Worm (Caenorhabditis elegans) whole organism, young adult: Measurements from ENCODE around the gene dmsr-7.
A peak's percentile ranks its signal among the peaks of the same experiment; 100 is the strongest.

Experiments
- B0035.1 ChIP-seq: sonication (generic microtip); optimal IDR thresholded peaks from 2 replicates; lab custom pipeline; 2016; ENCODE audit warnings: missing genetic modification characterization, mild to moderate bottlenecking, missing compliant biosample characterization, missing genotype, missing genetic modification reagents
- B0336.3 ChIP-seq: fragments of 200-800 bp; sonication (Bioruptor generic); IDR thresholded peaks from 2 replicates; pipeline ENCODE4 v1.3.6; 2022; ENCODE audit warnings: missing genetic modification characterization, missing compliant biosample characterization
- C06A6.2 ChIP-seq: fragments of 200-800 bp; sonication (Bioruptor generic); conservative IDR thresholded peaks from 2 replicates; pipeline ENCODE4 v1.3.6; 2022; ENCODE audit warnings: missing genetic modification characterization, missing compliant biosample characterization
- F39B2.1 ChIP-seq: fragments of 200-800 bp; sonication (Bioruptor generic); IDR thresholded peaks from 2 replicates; pipeline ENCODE4 v1.3.6; 2022; ENCODE audit warnings: missing genetic modification reagents, missing genetic modification characterization, missing compliant biosample characterization
- K11D2.4 ChIP-seq: fragments of 200-800 bp; sonication (Bioruptor generic); IDR thresholded peaks from 2 replicates; pipeline ENCODE4 v1.3.6; 2022; ENCODE audit warnings: missing genetic modification reagents, missing genetic modification characterization, missing compliant biosample characterization
- K12H6.12 ChIP-seq: fragments of 200-800 bp; sonication (Bioruptor generic); optimal IDR thresholded peaks from 2 replicates; lab custom pipeline; 2018; ENCODE audit warnings: mild to moderate bottlenecking, missing genetic modification characterization, missing compliant biosample characterization
- T07F8.4 ChIP-seq: sonication (generic microtip); optimal IDR thresholded peaks from 2 replicates; lab custom pipeline; 2016; ENCODE audit warnings: mild to moderate bottlenecking, missing genetic modification characterization, moderate library complexity, missing compliant biosample characterization
- Y53F4B.3 ChIP-seq: fragments of 200-800 bp; sonication (Bioruptor generic); IDR thresholded peaks from 2 replicates; pipeline ENCODE4 v1.3.6; 2022; ENCODE audit warnings: missing genetic modification reagents, missing genetic modification characterization, missing compliant biosample characterization
- Y79H2A.3 ChIP-seq: fragments of 200-800 bp; sonication (Bioruptor generic); conservative IDR thresholded peaks from 2 replicates; pipeline ENCODE4 v1.3.6; 2022; ENCODE audit warnings: missing genetic modification reagents, missing genetic modification characterization, missing compliant biosample characterization
- ZK185.1 ChIP-seq: sonication (generic microtip); optimal IDR thresholded peaks from 2 replicates; lab custom pipeline; 2016; ENCODE audit warnings: mild to moderate bottlenecking, missing genetic modification characterization, missing compliant biosample characterization; ENCODE audit not compliant: poor library complexity, severe bottlenecking
- atf-7 ChIP-seq: sonication (generic microtip); optimal IDR thresholded peaks from 2 replicates; lab custom pipeline; 2017; ENCODE audit warnings: mild to moderate bottlenecking, missing genetic modification characterization, missing compliant biosample characterization
- attf-3 ChIP-seq: fragments of 200-800 bp; sonication (Bioruptor generic); conservative IDR thresholded peaks from 2 replicates; pipeline ENCODE4 v1.3.6; 2022; ENCODE audit warnings: missing genetic modification reagents, missing genetic modification characterization, missing compliant biosample characterization
- attf-6 ChIP-seq: fragments of 200-800 bp; sonication (Bioruptor generic); IDR thresholded peaks from 2 replicates; pipeline ENCODE4 v1.3.6; 2022; ENCODE audit warnings: missing genetic modification reagents, missing genetic modification characterization, missing compliant biosample characterization
- bed-2 ChIP-seq: fragments of 200-800 bp; sonication (Bioruptor generic); IDR thresholded peaks from 2 replicates; pipeline ENCODE4 v1.3.6; 2022; ENCODE audit warnings: missing genetic modification reagents, missing genetic modification characterization, missing compliant biosample characterization
- ccch-3 ChIP-seq: fragments of 200-800 bp; sonication (Bioruptor generic); optimal IDR thresholded peaks from 2 replicates; lab custom pipeline; 2018; ENCODE audit warnings: mild to moderate bottlenecking, missing genetic modification characterization, missing compliant biosample characterization
- cebp-1 ChIP-seq, 2 experiments: fragments of 200-800 bp in 1 of 2; sonication (Bioruptor generic) in 1 of 2; sonication (generic microtip) in 1 of 2; IDR thresholded peaks in 1 of 2; optimal IDR thresholded peaks in 1 of 2; 2 replicates each; pipeline versions ENCODE4 v1.3.6 to Lab custom; 2017 to 2022; ENCODE audit warnings: missing compliant biosample characterization in 2 of 2, missing genetic modification characterization in 2 of 2, mild to moderate bottlenecking in 1 of 2, missing genetic modification reagents in 1 of 2, moderate library complexity in 1 of 2
- chd-7 ChIP-seq: sonication (generic microtip); optimal IDR thresholded peaks from 2 replicates; lab custom pipeline; 2016; ENCODE audit warnings: mild to moderate bottlenecking, missing genetic modification characterization, moderate library complexity, missing compliant biosample characterization
- dox-1 ChIP-seq: fragments of 200-800 bp; sonication (Bioruptor generic); IDR thresholded peaks from 2 replicates; pipeline ENCODE4 v1.3.6; 2022; ENCODE audit warnings: missing genetic modification reagents, missing genetic modification characterization, missing compliant biosample characterization
- egl-18 ChIP-seq: fragments of 200-800 bp; sonication (Bioruptor generic); IDR thresholded peaks from 2 replicates; pipeline ENCODE4 v1.3.6; 2022; ENCODE audit warnings: missing genetic modification reagents, missing genetic modification characterization, missing compliant biosample characterization
- egl-44 ChIP-seq: fragments of 200-800 bp; sonication (Bioruptor generic); IDR thresholded peaks from 2 replicates; pipeline ENCODE4 v1.3.6; 2022; ENCODE audit warnings: missing genetic modification reagents, missing genetic modification characterization, missing compliant biosample characterization
- ekl-4 ChIP-seq: fragments of 200-800 bp; sonication (Bioruptor generic); IDR thresholded peaks from 2 replicates; pipeline ENCODE4 v1.3.6; 2022; ENCODE audit warnings: missing genetic modification reagents, missing genetic modification characterization, missing compliant biosample characterization
- gei-17 ChIP-seq: fragments of 200-800 bp; sonication (Bioruptor generic); optimal IDR thresholded peaks from 2 replicates; lab custom pipeline; 2018; ENCODE audit warnings: mild to moderate bottlenecking, missing genetic modification characterization, missing compliant biosample characterization
- him-1 ChIP-seq: sonication (generic microtip); optimal IDR thresholded peaks from 2 replicates; lab custom pipeline; 2016; ENCODE audit warnings: missing genotype, missing genetic modification reagents, missing genetic modification characterization, missing compliant biosample characterization
- hlh-12 ChIP-seq: sonication (generic microtip); optimal IDR thresholded peaks from 2 replicates; lab custom pipeline; 2016; ENCODE audit warnings: missing genetic modification characterization, missing compliant biosample characterization
- let-607 ChIP-seq, 2 experiments: fragments of 200-800 bp in 1 of 2; sonication (Bioruptor generic) in 1 of 2; sonication (generic microtip) in 1 of 2; optimal IDR thresholded peaks; 2 replicates each; lab custom pipeline; 2016 to 2018; ENCODE audit warnings: mild to moderate bottlenecking in 2 of 2, missing compliant biosample characterization in 2 of 2, missing genetic modification characterization in 2 of 2, moderate library complexity in 2 of 2, missing genotype in 1 of 2
- lin-26 ChIP-seq: fragments of 200-800 bp; sonication (Bioruptor generic); IDR thresholded peaks from 2 replicates; pipeline ENCODE4 v1.3.6; 2022; ENCODE audit warnings: missing genetic modification reagents, missing genetic modification characterization, missing compliant biosample characterization
- lin-40 ChIP-seq: sonication (generic microtip); optimal IDR thresholded peaks from 2 replicates; lab custom pipeline; 2016; ENCODE audit warnings: missing genetic modification characterization, mild to moderate bottlenecking, missing compliant biosample characterization, missing genotype, missing genetic modification reagents
- madf-3 ChIP-seq: fragments of 200-800 bp; sonication (Bioruptor generic); IDR thresholded peaks from 2 replicates; pipeline ENCODE4 v1.3.6; 2022; ENCODE audit warnings: missing genetic modification reagents, missing genetic modification characterization, missing compliant biosample characterization
- mes-4 ChIP-seq: sonication (generic microtip); optimal IDR thresholded peaks from 2 replicates; lab custom pipeline; 2016; ENCODE audit warnings: missing genotype, missing genetic modification characterization, missing compliant biosample characterization
- nfyb-1 ChIP-seq: fragments of 200-800 bp; sonication (Bioruptor generic); IDR thresholded peaks from 2 replicates; pipeline ENCODE4 v1.3.6; 2022; ENCODE audit warnings: missing genetic modification reagents, missing genetic modification characterization, missing compliant biosample characterization
- nhr-27 ChIP-seq: fragments of 200-800 bp; sonication (Bioruptor generic); optimal IDR thresholded peaks from 2 replicates; lab custom pipeline; 2018; ENCODE audit warnings: mild to moderate bottlenecking, missing genetic modification characterization, moderate library complexity, missing compliant biosample characterization
- nhr-90 ChIP-seq: sonication (generic microtip); optimal IDR thresholded peaks from 2 replicates; lab custom pipeline; 2016; ENCODE audit warnings: missing genotype, mild to moderate bottlenecking, missing genetic modification characterization, missing compliant biosample characterization
- repo-1 ChIP-seq: sonication (generic microtip); optimal IDR thresholded peaks from 2 replicates; lab custom pipeline; 2017; ENCODE audit warnings: mild to moderate bottlenecking, missing genetic modification characterization, missing compliant biosample characterization
- rpc-1 ChIP-seq, 2 experiments: fragments of 150-350 bp in 1 of 2; sonication (generic microtip) in 1 of 2; optimal IDR thresholded peaks; 2 replicates each; lab custom pipeline; 2014 to 2018; ENCODE audit warnings: missing biosample characterization in 1 of 2, missing genetic modification characterization in 1 of 2, missing genetic modification reagents in 1 of 2, missing genotype in 1 of 2
- sdz-38 ChIP-seq: sonication (generic microtip); optimal IDR thresholded peaks from 2 replicates; lab custom pipeline; 2016; ENCODE audit warnings: missing genotype, missing genetic modification characterization, missing compliant biosample characterization
- somi-1 ChIP-seq: fragments of 200-800 bp; sonication (Bioruptor generic); optimal IDR thresholded peaks from 2 replicates; lab custom pipeline; 2018; ENCODE audit warnings: mild to moderate bottlenecking, missing genetic modification characterization, missing compliant biosample characterization
- tbx-9 ChIP-seq: sonication (generic microtip); optimal IDR thresholded peaks from 2 replicates; lab custom pipeline; 2016; ENCODE audit warnings: borderline replicate concordance, missing genetic modification characterization, inconsistent platforms, missing compliant biosample characterization
- tlf-1 ChIP-seq: fragments of 200-800 bp; sonication (Bioruptor generic); optimal IDR thresholded peaks from 2 replicates; lab custom pipeline; 2018; ENCODE audit warnings: mild to moderate bottlenecking, missing genetic modification characterization, missing compliant biosample characterization
- ztf-22 ChIP-seq: fragments of 200-800 bp; sonication (Bioruptor generic); optimal IDR thresholded peaks from 2 replicates; lab custom pipeline; 2018; ENCODE audit warnings: mild to moderate bottlenecking, missing genetic modification characterization, moderate library complexity, missing compliant biosample characterization
- ztf-26 ChIP-seq: sonication (generic microtip); optimal IDR thresholded peaks from 2 replicates; lab custom pipeline; 2017; ENCODE audit warnings: missing genetic modification characterization, missing compliant biosample characterization

Gene dmsr-7

DNA sequence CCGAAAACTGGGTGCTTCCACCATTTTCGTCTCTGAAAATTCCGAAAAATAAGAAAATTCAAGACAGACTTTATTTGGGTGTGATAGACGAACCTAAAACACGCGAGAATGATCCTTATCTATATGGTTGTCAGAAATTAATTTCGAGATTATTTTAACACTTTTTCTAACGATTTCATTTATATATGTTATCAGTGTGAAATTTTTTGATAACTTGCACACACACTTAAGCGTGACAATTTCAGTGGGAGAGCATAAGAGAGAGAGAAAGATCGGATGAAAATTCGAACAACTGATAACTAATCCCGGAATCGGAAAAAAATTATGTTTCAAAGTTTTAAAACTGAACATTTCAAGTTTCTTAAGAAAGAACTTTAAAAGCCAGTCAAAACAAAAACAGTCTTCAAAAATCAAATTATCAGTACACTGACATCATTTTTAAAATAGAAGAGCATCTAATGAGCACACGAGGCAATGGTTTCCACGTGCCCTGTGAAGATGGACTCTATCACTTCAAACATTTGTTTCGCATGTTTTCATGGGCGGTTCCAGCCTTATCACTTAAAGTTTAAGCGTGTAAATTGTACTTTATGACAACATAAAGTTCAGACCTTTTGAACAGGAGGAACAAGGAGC lies 12.0 kb upstream of the dmsr-7 start, which contains the start of gene C35A11.4 (continued):
- TF ChIP-seq rpc-1 (optimal IDR thresholded peaks at IDR 0.05; lab: Kevin White, UChicago) (no peak), rpc-1 (tag; optimal IDR thresholded peaks at IDR 0.05; lab: Kevin White, UChicago) (no peak), madf-3 (no peak), nhr-90 (tag; lab: Kevin White, UChicago) (peak; percentile 3), B0035.1 (tag; lab: Kevin White, UChicago) (no peak), let-607 (tag; optimal IDR thresholded peaks at IDR 0.05; lab: Kevin White, UChicago) (peak in 1 of 2 experiments; percentile 3), ztf-22 (GFP tag; lab: Kevin White, UChicago) (no peak), hlh-12 (no peak)

- no peak for TF ChIP-seq tbx-9 (tag; lab: Kevin White, UChicago)
- no peak for TF ChIP-seq B0336.3 (GFP tag; lab: Robert Waterston, UW)
- TF ChIP-seq tlf-1 (GFP tag; lab: Kevin White, UChicago): no peak
- no peak for TF ChIP-seq T07F8.4 (tag; lab: Kevin White, UChicago)
- no peak for TF ChIP-seq ZK185.1
- no peak for TF ChIP-seq repo-1 (tag; lab: Kevin White, UChicago)
- TF ChIP-seq egl-44 (GFP tag; lab: Robert Waterston, UW): no peak
- TF ChIP-seq attf-6 (GFP tag; lab: Robert Waterston, UW): no peak
- TF ChIP-seq gei-17 (GFP tag; lab: Kevin White, UChicago): no peak
- TF ChIP-seq ccch-3: no peak
- no peak for TF ChIP-seq Y79H2A.3 (GFP tag; lab: Robert Waterston, UW)
- no peak for TF ChIP-seq F39B2.1
These were observed 1.2 kb upstream of the dmsr-7 start for ce11 chrV:5403938-5404337.

ce11 chrV:5408223-5408622 lies 3.1 kb downstream of the dmsr-7 start, which contains the start of gene C25A6.1:
Gene C25A6.1, plus strand, starts transcription at chrV:5408523.
- TF ChIP-seq mes-4 (tag; lab: Kevin White, UChicago) (no peak), dox-1 (no peak), sdz-38 (tag; lab: Kevin White, UChicago) (no peak), Y53F4B.3 (GFP tag; lab: Robert Waterston, UW) (no peak), F39B2.1 (no peak), him-1 (no peak), bed-2 (no peak)

DNA sequence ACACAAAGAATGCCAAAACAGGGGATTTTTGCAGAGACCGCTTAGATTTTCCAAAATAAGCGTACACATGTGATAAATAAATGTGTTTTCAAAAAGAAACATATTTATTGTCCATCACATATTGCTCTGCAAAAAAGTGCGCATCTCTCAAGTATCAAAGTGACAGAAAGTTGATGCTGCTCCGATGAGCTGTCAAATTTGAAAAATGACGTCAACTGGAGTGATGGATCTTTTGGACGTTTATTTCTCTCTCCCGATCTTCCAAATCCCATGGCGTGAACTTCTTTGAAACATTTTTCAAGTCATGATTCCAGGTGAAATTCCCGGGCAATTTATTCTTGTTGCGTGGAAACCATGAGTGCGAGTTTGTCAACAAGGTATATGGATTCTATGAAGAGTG lies 3.8 kb downstream of the dmsr-7 start:
- TF ChIP-seq K12H6.12 (tag; lab: Kevin White, UChicago): peak; percentile 10
- TF ChIP-seq C06A6.2 (GFP tag; lab: Robert Waterston, UW): no peak
- no peak for TF ChIP-seq B0035.1 (tag; lab: Kevin White, UChicago)

DNA sequence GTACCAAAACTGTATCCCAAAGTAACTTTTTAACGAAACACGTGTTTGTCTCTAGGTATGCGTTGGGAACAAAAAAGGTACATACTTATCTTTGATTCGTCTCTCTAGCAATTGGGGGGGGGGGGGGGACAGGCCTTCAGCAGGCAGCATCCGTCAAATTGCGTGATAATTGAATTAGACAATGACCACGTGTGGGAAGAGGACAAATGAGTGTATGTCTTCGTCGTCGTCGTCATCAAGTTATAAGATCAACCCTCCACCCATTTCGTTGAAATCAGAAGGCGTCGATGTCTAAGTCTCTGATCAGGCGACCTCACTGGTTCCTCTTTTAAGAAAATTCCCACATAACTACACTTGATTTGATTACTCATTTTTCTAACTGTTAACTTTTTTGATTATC lies 5.5 kb downstream of the dmsr-7 start, which contains the start of gene F08F3.4:
F08F3.4 (plus strand) TSS at position 277 of the 400 bp plus-strand sequence.
- no peak for TF ChIP-seq egl-44 (GFP tag; lab: Robert Waterston, UW)
- peak; percentile 17 for TF ChIP-seq chd-7 (tag; lab: Kevin White, UChicago)
- peak; percentile 93 for TF ChIP-seq ztf-26 (tag; lab: Kevin White, UChicago)
- 0 out of 2 replicates have a peak, but pooled peaks have one; percentile 20 for TF ChIP-seq B0336.3 (GFP tag; lab: Robert Waterston, UW)
- peak; percentile 46; the same call in 1 of the 2 replicates for TF ChIP-seq nfyb-1 (GFP tag; lab: Robert Waterston, UW)
- peak; percentile 91 for TF ChIP-seq somi-1 (GFP tag; lab: Kevin White, UChicago)
- TF ChIP-seq egl-18 (GFP tag; lab: Robert Waterston, UW): no peak
- peak; percentile 25 for TF ChIP-seq lin-40 (tag; lab: Kevin White, UChicago)
- TF ChIP-seq K11D2.4 (GFP tag; lab: Robert Waterston, UW): 0 out of 2 replicates have a peak, but pooled peaks have one; percentile 37
- no peak for TF ChIP-seq cebp-1 (GFP tag; IDR thresholded peaks at IDR 0.05; lab: Robert Waterston, UW)
- TF ChIP-seq cebp-1 (tag; optimal IDR thresholded peaks at IDR 0.05; lab: Kevin White, UChicago): peak; percentile 35
- TF ChIP-seq atf-7 (tag; lab: Kevin White, UChicago): peak; percentile 5
- peak; percentile 55; the same call in 1 of the 2 replicates for TF ChIP-seq lin-26 (GFP tag; lab: Robert Waterston, UW)
- TF ChIP-seq attf-3 (GFP tag; lab: Robert Waterston, UW): no peak
- TF ChIP-seq ekl-4: no peak
- TF ChIP-seq C06A6.2 (GFP tag; lab: Robert Waterston, UW): peak; percentile 51; the same call in 1 of the 2 replicates
- TF ChIP-seq nhr-27: no peak
- TF ChIP-seq, all 124 proteins: peak for 11
